ENCODE assay signal across 2 fruit fly cellular contexts in genomic region chr3L:21359879-21360278, dm6.
A peak's percentile ranks its signal among the peaks of the same experiment; 100 is the strongest.
TF ChIP-seq lines count a peak whose summit lies in the region.

Gene CG32440 (plus strand): TSS chr3L:21360179.

TF ChIP-seq in whole organism, adult, 20 proteins besides CTCF, POLR2A, EP300 and RAD21:
- TF ChIP-seq tj (GFP tag; optimal IDR thresholded peaks at IDR 0.05; lab: Kevin White, UChicago) (no peak), ovo (GFP tag; optimal IDR thresholded peaks at IDR 0.05; lab: Kevin White, UChicago) (no peak), bab1 (GFP tag; optimal IDR thresholded peaks at IDR 0.05; lab: Kevin White, UChicago) (peak; percentile 4), Hr96 (GFP tag; optimal IDR thresholded peaks at IDR 0.05; lab: Kevin White, UChicago) (no peak)

TF ChIP-seq in whole organism, wandering third instar larva, 38 proteins besides CTCF, POLR2A, EP300 and RAD21:
- no peak for TF ChIP-seq dl (GFP tag; optimal IDR thresholded peaks at IDR 0.05; lab: Kevin White, UChicago; ENCODE audit: insufficient read depth in 1 of 2, partially characterized antibody in 2 of 2)
- TF ChIP-seq CG9705 (GFP tag; optimal IDR thresholded peaks at IDR 0.05; lab: Kevin White, UChicago), result no peak
- TF ChIP-seq sv (GFP tag; optimal IDR thresholded peaks at IDR 0.05; lab: Kevin White, UChicago), result no peak
- TF ChIP-seq br (GFP tag; optimal IDR thresholded peaks at IDR 0.05; lab: Kevin White, UChicago), result no peak
- TF ChIP-seq Hr78 (GFP tag; optimal IDR thresholded peaks at IDR 0.05; lab: Kevin White, UChicago), result no peak
- peak; percentile 29 for TF ChIP-seq Myc (optimal IDR thresholded peaks at IDR 0.05; lab: Kevin White, UChicago)
- TF ChIP-seq N (GFP tag; optimal IDR thresholded peaks at IDR 0.05; lab: Kevin White, UChicago), result peak; percentile 1
- no peak for TF ChIP-seq brk (GFP tag; optimal IDR thresholded peaks at IDR 0.05; lab: Kevin White, UChicago)
- TF ChIP-seq tai (GFP tag; optimal IDR thresholded peaks at IDR 0.05; lab: Kevin White, UChicago), result no peak
- TF ChIP-seq sage (GFP tag; optimal IDR thresholded peaks at IDR 0.05; lab: Kevin White, UChicago), result no peak
TF ChIP-seq in whole organism, wandering third instar larva: peak in this region for 2.
